Fruit fly (Drosophila melanogaster) ovary, adult (tissue): ENCODE data around the gene mei-P26.
A peak's percentile ranks its signal among the peaks of the same experiment; 100 is the strongest.

Experiments used
- CG17801 ChIP-seq: fragments of 200-800 bp; optimal IDR thresholded peaks from 2 replicates; lab custom pipeline; 2019; ENCODE audit warnings: missing biosample characterization, mild to moderate bottlenecking, missing genetic modification characterization, moderate library complexity; ENCODE audit not compliant: partially characterized antibody

mei-P26 gene

DNA sequence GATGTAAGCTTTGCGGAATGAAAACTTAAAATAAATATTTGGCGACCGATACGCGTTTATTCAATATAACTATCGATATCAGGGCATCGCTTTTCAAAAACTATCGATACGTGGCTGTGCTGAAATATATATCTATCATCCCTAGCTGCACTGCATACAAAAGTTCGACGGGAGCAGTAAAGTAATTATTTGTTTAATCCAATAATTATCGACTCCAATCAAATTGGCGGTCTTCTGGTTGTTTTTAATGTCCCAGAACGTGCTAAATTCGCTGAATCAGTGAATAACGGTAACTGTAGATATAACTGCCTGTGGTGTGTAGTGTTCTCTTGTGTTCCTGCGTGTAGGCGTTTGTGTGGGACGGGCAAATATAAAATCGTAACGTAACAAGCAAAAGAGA is at the start of gene mei-P26:
mei-P26 (plus strand) TSS at position 146 of the 400 bp plus-strand sequence.
- TF ChIP-seq CG17801 (GFP tag; lab: Kevin White, UChicago): peak; percentile 74

DNA sequence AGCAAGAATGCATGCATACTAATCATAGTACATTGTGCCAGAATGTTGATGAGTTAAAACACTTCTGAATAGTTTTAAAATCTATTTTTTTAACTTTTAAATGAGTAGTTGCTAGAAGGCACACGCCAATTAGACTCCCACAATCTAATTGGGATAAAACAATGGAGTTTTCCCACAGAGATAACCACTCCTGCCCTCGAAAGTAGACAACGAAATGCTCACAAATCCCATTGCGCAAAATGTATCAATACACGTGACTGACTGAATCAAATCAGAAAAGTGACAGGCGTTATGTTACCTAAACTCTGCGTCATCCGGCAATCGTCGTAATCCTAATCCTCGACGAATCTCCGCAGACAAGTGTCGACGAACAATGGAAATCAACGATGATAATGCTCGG is 45.2 kb upstream of the mei-P26 start:
- no peak for TF ChIP-seq CG17801 (GFP tag; lab: Kevin White, UChicago)

DNA sequence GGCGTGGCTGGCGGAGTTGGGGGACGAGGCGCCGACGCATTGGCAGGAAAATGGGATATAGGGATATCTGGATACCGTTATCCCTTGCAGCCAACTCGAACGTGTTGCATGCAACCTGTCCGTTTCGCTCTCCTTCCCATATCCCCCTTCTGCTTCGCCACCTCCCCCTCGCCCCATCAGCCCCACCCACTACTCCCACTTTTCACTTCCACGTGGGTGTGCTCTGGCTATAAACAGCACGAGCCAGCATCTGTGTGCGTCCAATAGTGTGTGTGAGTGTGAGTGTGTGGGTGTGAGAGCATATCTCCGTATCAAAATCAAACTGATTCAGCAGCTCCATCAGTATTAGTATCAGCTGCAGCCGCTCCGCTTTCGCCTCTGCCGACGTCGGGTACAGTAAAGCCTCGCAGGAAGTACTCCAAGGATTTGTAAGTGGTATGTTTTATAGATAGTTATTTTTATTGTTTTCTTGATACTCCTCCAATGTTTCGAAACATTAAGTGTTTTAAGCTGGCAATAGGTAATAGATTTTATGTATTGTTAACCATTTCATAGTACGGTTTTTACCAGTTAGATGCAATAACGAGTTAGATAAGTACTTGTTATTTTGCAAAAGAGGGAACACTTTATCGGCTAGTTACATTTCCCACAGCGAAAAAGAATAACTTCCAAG is 44.0 kb upstream of the mei-P26 start:
- no peak for TF ChIP-seq CG17801 (GFP tag; lab: Kevin White, UChicago)

DNA sequence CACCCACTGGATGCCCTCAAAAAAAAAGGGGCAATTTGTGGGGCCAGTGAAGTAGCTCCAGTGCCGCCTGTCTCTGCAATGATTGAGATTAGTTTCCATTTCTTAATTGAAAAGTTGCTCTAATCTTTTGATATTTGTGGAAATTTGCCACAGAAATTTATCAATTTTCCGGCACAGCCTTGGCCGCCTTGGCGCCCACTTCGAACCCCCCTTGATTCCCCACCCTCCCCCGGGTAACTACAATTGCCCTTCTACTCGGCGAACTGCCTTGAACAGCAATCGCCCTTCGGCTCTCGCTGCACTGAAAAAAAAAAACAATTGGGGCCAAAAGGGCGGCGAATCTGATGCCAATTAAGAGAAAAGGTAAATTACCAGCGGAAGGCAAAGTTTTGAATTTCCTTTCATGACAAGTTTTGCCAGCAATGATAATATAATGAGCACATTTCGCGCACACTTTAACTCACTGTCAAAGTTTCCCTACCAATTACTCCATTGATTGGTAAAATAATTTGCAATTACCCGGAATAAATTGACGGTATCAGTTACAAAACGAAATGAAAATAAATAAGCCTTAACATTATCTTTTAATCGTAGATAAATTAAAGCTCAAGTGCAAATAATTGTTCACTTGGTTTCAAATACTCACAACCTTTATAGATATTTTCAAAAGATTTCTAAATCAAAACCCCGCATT is 43.2 kb upstream of the mei-P26 start:
- no peak for TF ChIP-seq CG17801 (GFP tag; lab: Kevin White, UChicago)

DNA sequence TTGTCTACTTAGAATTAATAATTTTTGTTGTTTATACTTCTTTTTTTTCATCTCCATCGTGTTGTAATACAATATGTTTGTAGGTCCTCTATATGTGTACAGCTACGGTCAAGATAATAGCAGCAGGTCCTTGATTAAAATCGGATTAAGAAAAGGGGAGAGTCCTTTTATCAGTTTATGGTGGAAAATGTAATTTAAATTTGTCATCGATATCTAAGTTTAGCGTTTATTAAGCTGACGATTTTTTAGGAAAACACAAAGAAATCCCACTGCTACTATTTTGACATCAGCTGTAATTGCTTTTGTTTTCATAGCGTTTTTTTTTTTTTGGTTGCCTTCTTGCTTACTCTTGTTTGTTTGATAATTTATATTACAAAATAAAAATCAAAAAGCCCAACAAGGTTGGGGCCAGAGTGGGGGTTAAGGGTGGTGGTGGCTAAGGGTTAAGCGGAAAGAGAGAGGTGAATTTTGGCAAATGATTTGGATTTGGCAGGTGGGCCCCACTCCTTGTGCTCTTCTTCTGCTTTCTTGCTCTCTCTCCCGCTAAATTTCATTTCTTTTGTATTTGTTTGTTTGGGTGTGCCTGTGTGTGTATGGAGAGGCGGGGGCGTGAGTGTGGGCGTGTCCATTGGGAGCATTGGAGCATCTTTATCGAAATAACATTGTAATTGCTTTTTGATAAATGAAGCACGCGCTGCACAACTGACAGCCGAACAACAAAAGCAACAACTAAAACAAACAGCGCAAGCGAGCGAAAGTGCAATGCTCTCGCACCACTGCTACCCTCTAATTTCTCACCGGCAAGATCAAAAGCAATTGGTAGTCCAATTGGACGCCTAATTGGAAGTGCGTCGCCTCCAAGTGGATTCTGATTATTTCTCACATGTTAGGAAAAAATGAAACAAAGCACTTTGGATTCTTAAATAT is 42.0 kb upstream of the mei-P26 start:
- TF ChIP-seq CG17801 (GFP tag; lab: Kevin White, UChicago): peak; percentile 54

DNA sequence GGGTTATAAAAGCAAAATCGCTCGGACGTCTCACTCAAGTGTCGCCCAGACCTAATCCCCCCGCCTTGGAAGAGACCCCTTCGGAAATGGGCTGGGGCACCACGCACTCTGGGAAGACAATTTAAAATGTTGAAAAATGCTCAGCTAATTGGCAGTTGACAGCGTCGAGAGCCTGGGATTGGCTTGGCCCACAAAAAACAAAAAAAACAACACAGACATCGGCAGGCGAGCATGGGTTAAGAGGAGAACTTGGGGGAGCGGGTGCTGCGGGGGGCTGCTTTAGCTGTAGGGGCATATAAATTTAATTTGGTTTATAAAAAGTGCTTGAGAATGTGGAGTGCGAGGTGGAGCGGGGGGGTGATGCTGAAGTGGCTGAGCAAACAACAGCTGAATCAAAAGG is 40.6 kb upstream of the mei-P26 start:
- no peak for TF ChIP-seq CG17801 (GFP tag; lab: Kevin White, UChicago)

DNA sequence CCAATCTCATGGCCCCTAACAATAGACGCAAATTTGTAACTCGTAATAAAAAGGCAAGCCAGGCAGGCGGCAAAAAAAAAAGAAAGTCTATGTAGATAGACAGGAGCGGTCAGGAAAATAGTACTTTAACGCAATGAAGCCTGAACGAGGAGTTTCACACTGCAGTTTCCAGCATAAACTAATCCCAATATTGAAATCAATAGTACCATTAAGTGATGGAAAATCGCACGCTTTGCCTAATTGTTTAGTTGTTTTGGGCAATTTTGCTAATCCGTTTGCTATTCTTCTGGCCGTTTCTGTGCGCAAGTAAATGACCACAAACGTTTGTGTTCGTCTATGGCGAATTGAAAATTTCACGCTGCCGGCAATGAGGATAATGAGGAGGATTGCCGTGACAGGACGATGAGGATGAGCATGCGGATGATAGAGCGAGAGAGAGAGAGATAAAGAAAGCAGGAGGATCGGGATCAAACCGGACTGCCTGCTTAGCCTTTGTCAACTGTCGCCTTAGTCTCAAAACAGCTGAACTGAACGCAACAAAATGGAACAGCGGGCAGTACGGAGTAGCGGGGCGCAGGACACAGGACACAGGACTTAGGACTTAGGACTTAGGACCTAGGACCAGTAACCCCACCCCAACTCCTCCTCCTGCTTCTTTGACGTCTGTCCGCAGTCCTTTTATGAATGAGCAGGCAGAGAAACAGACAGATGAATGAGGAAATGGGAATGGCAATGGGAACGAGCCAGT is 35.6 kb upstream of the mei-P26 start:
- TF ChIP-seq CG17801 (GFP tag; lab: Kevin White, UChicago): no peak

DNA sequence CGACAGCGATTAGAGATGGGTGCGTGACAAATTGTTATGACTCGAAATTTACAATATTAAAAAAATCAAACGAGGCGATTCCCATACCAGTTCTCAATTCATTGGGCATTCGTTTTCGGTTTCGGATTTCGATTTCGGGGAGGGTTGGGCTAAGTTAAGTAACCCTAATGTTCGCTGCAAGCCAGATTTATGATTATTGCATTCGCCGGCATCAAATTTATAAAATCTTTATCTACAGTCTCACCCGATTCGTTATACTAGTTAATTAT is 35.1 kb upstream of the mei-P26 start:
- no peak for TF ChIP-seq CG17801 (GFP tag; lab: Kevin White, UChicago)

DNA sequence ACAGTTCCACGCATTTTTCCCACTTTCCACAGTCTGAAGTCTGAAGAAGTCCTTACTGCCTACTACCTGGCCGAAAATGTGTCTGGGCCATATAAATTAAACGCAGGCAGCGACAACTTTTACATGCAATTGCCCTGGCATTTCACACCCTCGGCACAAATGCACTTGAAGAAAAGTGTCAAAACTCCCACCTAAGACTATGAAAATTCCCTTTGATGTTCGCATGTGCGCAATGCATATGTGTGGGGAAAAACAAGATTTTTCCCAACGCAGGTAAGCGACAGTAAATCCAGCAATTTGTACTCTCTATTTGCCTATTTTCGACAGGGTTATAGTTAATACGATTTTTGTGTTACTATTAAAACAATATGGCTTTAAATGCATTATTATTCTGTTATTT is 33.6 kb upstream of the mei-P26 start:
- no peak for TF ChIP-seq CG17801 (GFP tag; lab: Kevin White, UChicago)

DNA sequence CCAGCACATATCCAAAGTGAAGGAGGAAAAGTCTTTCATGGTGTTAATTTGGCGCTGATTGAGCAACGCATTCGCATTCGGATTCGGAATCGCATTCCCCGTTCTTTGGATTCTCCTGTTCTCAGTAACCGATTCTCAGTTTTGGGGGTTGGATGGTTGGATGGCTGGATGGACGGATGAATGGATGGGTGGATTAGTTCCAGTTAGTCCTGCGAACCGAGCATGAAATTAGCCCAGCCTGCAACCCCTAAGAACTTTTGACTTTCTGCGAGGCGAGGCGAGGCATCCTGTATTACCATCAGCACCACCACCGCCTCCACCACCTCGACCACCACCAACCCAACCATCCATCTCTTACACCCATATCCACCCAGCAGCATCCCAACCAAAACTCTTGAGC is 32.8 kb upstream of the mei-P26 start:
- TF ChIP-seq CG17801 (GFP tag; lab: Kevin White, UChicago): no peak

DNA sequence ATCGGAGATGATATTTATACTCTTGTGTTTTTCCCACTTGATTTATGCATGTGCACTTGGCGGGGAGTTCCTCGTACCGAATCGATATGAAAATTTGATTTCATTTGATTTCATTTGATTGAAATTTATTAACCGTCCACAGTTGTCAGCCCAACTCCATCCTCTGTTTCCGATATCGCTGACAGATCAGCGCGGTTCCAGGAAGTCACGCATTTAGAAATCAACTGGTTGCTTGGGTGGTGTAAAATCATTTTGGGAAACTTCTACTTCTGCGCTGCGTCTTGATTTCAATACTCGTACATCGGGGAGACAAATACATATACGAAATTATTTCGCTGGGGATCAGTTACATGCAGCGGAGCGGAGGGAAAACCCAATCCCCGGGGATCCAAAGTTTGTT is 31.5 kb upstream of the mei-P26 start:
- TF ChIP-seq CG17801 (GFP tag; lab: Kevin White, UChicago): no peak

DNA sequence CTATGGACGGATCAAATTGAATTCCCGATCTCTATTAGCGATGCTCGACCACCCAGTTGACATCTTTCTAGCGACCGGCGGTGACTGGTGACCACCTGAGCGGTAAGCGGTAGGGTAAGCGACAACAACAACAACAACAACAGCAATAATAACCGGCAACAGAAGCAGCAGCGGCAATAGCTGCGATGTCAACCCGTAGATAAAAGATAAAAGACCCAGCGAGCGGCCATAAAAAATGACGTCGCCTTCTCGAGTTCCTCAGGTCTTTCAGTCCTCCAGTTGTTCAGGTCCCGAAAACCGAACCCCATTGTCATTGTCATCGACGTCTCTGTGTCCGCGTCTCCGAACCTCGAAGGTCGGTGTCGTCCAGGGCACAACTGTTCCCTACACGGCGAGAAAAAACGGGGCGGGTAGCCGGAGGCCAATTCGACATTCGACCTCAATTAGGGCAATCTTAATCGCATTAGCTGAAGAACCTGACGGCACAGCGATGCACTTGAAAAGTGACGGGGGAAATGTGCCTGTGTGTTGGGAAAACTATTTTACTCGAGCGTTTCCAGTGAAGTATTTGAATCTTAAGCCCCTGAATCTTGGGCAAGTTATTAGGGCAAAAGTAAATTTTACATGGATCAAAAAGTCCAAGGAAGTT is 30.3 kb upstream of the mei-P26 start:
- TF ChIP-seq CG17801 (GFP tag; lab: Kevin White, UChicago): no peak

DNA sequence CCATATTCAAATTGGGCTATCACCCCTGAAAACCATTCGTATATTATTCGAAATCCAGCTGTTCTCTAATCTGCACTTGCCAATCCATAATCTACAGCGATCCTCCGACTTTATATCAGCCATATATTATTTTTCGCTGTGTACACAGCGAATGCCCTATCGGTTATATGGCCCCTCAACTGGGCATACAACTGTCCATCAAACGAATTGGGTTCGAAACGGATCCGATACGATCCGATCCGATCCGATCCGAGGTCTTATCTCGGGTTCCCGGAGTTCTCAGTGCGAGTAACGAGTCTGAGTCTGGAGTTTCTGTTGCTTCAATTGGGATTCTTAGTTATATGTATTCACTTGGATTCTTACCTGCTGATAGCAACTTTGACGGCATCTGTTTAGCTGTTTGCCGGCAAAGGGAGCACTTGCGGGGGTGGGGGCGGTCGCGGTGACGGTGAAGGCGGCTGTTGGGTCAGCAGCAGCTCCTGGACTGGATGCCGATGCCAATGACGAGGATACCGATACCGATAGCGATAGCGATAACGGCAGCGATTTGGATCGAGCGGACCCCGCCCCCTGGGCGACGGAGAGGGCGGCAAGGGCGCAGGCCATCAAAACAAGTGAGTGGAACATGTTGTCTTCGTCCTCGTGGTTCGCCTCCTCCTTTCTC is 29.3 kb upstream of the mei-P26 start:
- TF ChIP-seq CG17801 (GFP tag; lab: Kevin White, UChicago): no peak
